Worm (Caenorhabditis elegans) whole organism, L4 larva: Measurements from ENCODE around the gene nspe-1.
A peak's percentile ranks its signal among the peaks of the same experiment; 100 is the strongest.

Source experiments
- F26F4.8 ChIP-seq: fragments of 200-800 bp; sonication (Bioruptor generic); conservative IDR thresholded peaks from 2 replicates; pipeline ENCODE4 v1.3.6; 2022; ENCODE audit warnings: missing genetic modification characterization, missing compliant biosample characterization
- T20F7.1 ChIP-seq: fragments of 200-800 bp; sonication (Bioruptor generic); optimal IDR thresholded peaks from 2 replicates; lab custom pipeline; 2018; ENCODE audit warnings: mild to moderate bottlenecking, missing genetic modification characterization, missing compliant biosample characterization
- Y105C5A.15 ChIP-seq: fragments of 200-800 bp; sonication (Bioruptor generic); IDR thresholded peaks from 2 replicates; pipeline ENCODE4 v1.3.6; 2022; ENCODE audit warnings: missing genetic modification characterization, missing compliant biosample characterization
- Y48G9A.11 ChIP-seq: fragments of 200-800 bp; sonication (Bioruptor generic); IDR thresholded peaks from 2 replicates; pipeline ENCODE4 v1.3.6; 2022; ENCODE audit warnings: missing genetic modification reagents, missing genetic modification characterization, missing compliant biosample characterization
- ZK546.5 ChIP-seq, 2 experiments: sonication (generic microtip); optimal IDR thresholded peaks; 2 replicates each; lab custom pipeline; 2017; ENCODE audit warnings: missing biosample characterization in 2 of 2, missing genetic modification characterization in 2 of 2
- aha-1 ChIP-seq: fragments of 150-350 bp; peaks from one replicate; lab custom pipeline; 2014; ENCODE audit warnings: missing biosample characterization, missing genetic modification characterization
- aly-2 ChIP-seq: sonication (generic microtip); optimal IDR thresholded peaks from 2 replicates; lab custom pipeline; 2018; ENCODE audit warnings: missing biosample characterization, missing genetic modification characterization
- ceh-32 ChIP-seq: sonication (generic microtip); optimal IDR thresholded peaks from 2 replicates; lab custom pipeline; 2016; ENCODE audit warnings: mild to moderate bottlenecking, missing genetic modification characterization, missing compliant biosample characterization; ENCODE audit not compliant: poor library complexity
- ceh-82 ChIP-seq: sonication (generic microtip); optimal IDR thresholded peaks from 2 replicates; lab custom pipeline; 2017; ENCODE audit warnings: missing biosample characterization, missing genetic modification characterization
- ces-1 ChIP-seq: fragments of 150-350 bp; sonication (generic microtip); optimal IDR thresholded peaks from 4 replicates; lab custom pipeline; 2014; ENCODE audit warnings: missing biosample characterization, missing genetic modification reagents, missing genetic modification characterization
- daf-12 ChIP-seq: fragments of 150-350 bp; optimal IDR thresholded peaks from 2 replicates; lab custom pipeline; 2014; ENCODE audit warnings: missing biosample characterization, missing genetic modification reagents, missing genetic modification characterization
- dmd-6 ChIP-seq: fragments of 200-800 bp; sonication (Bioruptor generic); IDR thresholded peaks from 2 replicates; pipeline ENCODE4 v1.3.6; 2022; ENCODE audit warnings: missing genetic modification reagents, missing genetic modification characterization, missing compliant biosample characterization
- dmd-8 ChIP-seq: fragments of 200-800 bp; sonication (Bioruptor generic); IDR thresholded peaks from 2 replicates; pipeline ENCODE4 v1.3.6; 2022; ENCODE audit warnings: missing genetic modification characterization, missing compliant biosample characterization
- dmd-9 ChIP-seq: fragments of 200-800 bp; sonication (Bioruptor generic); IDR thresholded peaks from 2 replicates; pipeline ENCODE4 v1.3.6; 2022; ENCODE audit warnings: missing genetic modification reagents, missing genetic modification characterization, missing compliant biosample characterization
- egl-27 ChIP-seq: sonication (generic microtip); optimal IDR thresholded peaks from 3 replicates; lab custom pipeline; 2017; ENCODE audit warnings: missing biosample characterization, missing genetic modification reagents, missing genetic modification characterization
- egl-43 ChIP-seq: fragments of 200-800 bp; sonication (Bioruptor generic); IDR thresholded peaks from 2 replicates; pipeline ENCODE4 v1.3.6; 2022; ENCODE audit warnings: missing genetic modification reagents, missing genetic modification characterization, missing compliant biosample characterization
- fkh-10 ChIP-seq: fragments of 150-350 bp; optimal IDR thresholded peaks from 2 replicates; lab custom pipeline; 2014; ENCODE audit warnings: missing biosample characterization, missing genetic modification reagents, missing genetic modification characterization
- hlh-11 ChIP-seq: fragments of 200-800 bp; sonication (Bioruptor generic); optimal IDR thresholded peaks from 2 replicates; lab custom pipeline; 2018; ENCODE audit warnings: mild to moderate bottlenecking, missing genetic modification characterization, missing compliant biosample characterization
- hmg-1.1 ChIP-seq: fragments of 200-800 bp; sonication (Bioruptor generic); IDR thresholded peaks from 2 replicates; pipeline ENCODE4 v1.3.6; 2022; ENCODE audit warnings: missing genetic modification reagents, missing genetic modification characterization, missing compliant biosample characterization
- lin-15B ChIP-seq: fragments of 150-350 bp; sonication (generic microtip); optimal IDR thresholded peaks from 3 replicates; lab custom pipeline; 2014; ENCODE audit warnings: missing biosample characterization, missing genetic modification characterization
- lin-38 ChIP-seq: fragments of 200-800 bp; sonication (Bioruptor generic); IDR thresholded peaks from 2 replicates; pipeline ENCODE4 v1.3.6; 2022; ENCODE audit warnings: missing genetic modification reagents, missing genetic modification characterization, missing compliant biosample characterization
- madf-9 ChIP-seq: fragments of 200-800 bp; sonication (Bioruptor generic); conservative IDR thresholded peaks from 2 replicates; pipeline ENCODE4 v1.3.6; 2022; ENCODE audit warnings: missing genetic modification reagents, missing genetic modification characterization, missing compliant biosample characterization
- mdl-1 ChIP-seq, 2 experiments: fragments of 150-350 bp in 1 of 2; sonication (generic microtip) in 1 of 2; optimal IDR thresholded peaks; 2 replicates each; lab custom pipeline; 2014 to 2017; ENCODE audit warnings: missing biosample characterization in 2 of 2, missing genetic modification characterization in 2 of 2
- nhr-102 ChIP-seq: sonication (generic microtip); optimal IDR thresholded peaks from 2 replicates; lab custom pipeline; 2016; ENCODE audit warnings: mild to moderate bottlenecking, missing genetic modification characterization, moderate library complexity, missing compliant biosample characterization
- nhr-25 ChIP-seq: sonication (generic microtip); optimal IDR thresholded peaks from 2 replicates; lab custom pipeline; 2017; ENCODE audit warnings: missing genetic modification characterization, mild to moderate bottlenecking, missing compliant biosample characterization, antibody characterized with exemption, moderate library complexity, borderline replicate concordance; ENCODE audit not compliant: insufficient read depth
- nhr-28 ChIP-seq: fragments of 150-350 bp; optimal IDR thresholded peaks from 2 replicates; lab custom pipeline; 2014; ENCODE audit warnings: missing biosample characterization, missing genetic modification characterization
- nhr-41 ChIP-seq: fragments of 200-800 bp; sonication (Bioruptor generic); IDR thresholded peaks from 2 replicates; pipeline ENCODE4 v1.3.6; 2022; ENCODE audit warnings: missing genetic modification reagents, missing genetic modification characterization, missing compliant biosample characterization
- nhr-42 ChIP-seq: fragments of 200-800 bp; sonication (Bioruptor generic); IDR thresholded peaks from 2 replicates; pipeline ENCODE4 v1.3.6; 2022; ENCODE audit warnings: missing genetic modification characterization, missing compliant biosample characterization
- nhr-6 ChIP-seq: fragments of 150-350 bp; optimal IDR thresholded peaks from 2 replicates; lab custom pipeline; 2014; ENCODE audit warnings: missing biosample characterization, missing genetic modification characterization
- rbr-2 ChIP-seq: sonication (generic microtip); optimal IDR thresholded peaks from 2 replicates; lab custom pipeline; 2016; ENCODE audit warnings: missing genotype, missing genetic modification characterization, missing compliant biosample characterization
- saeg-2 ChIP-seq: fragments of 200-800 bp; sonication (Bioruptor generic); IDR thresholded peaks from 2 replicates; pipeline ENCODE4 v1.3.6; 2022; ENCODE audit warnings: missing genetic modification reagents, missing genetic modification characterization, missing compliant biosample characterization
- set-16 ChIP-seq: fragments of 200-800 bp; sonication (Bioruptor generic); IDR thresholded peaks from 2 replicates; pipeline ENCODE4 v1.3.6; 2022; ENCODE audit warnings: missing genetic modification reagents, missing genetic modification characterization, missing compliant biosample characterization
- tra-1 ChIP-seq: fragments of 200-800 bp; sonication (Bioruptor generic); IDR thresholded peaks from 2 replicates; pipeline ENCODE4 v1.3.6; 2022; ENCODE audit warnings: missing genetic modification reagents, missing genetic modification characterization, missing compliant biosample characterization
- zfp-3 ChIP-seq: fragments of 200-800 bp; sonication (Bioruptor generic); conservative IDR thresholded peaks from 2 replicates; pipeline ENCODE4 v1.3.6; 2022; ENCODE audit warnings: missing genetic modification reagents, missing genetic modification characterization, missing compliant biosample characterization

The nspe-1 gene

DNA sequence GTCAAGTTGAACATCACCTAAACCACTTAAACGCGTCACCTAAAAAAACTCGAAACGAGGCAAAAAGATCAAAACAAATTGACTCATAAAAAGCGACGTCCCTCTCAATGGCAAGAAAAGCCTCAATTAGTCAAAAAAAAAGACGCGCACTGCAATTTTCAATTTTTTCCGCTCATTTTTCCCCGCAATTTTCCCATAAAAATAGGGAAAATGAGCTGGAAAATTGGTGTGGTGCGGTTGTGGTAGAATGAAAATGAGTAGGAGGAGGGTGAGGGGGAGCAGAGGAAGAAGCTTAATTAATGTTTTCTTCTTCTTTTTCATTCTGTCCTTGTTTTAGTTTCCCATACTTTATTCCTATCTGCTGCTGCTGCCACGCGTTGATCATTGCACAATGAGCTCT is 37.0 kb upstream of the nspe-1 start:
- no peak for TF ChIP-seq aly-2 (tag; lab: Kevin White, UChicago)
- TF ChIP-seq aha-1: no peak
- no peak for TF ChIP-seq lin-15B (tag; lab: Kevin White, UChicago)
- TF ChIP-seq zfp-3: no peak
- TF ChIP-seq ZK546.5 (tag; optimal IDR thresholded peaks at IDR 0.05; lab: Kevin White, UChicago): no peak
- no peak for TF ChIP-seq nhr-42
- TF ChIP-seq rbr-2: no peak
- TF ChIP-seq saeg-2: no peak
- no peak for TF ChIP-seq tra-1 (GFP tag; lab: Robert Waterston, UW)
- no peak for TF ChIP-seq Y48G9A.11
- no peak for TF ChIP-seq nhr-41 (GFP tag; lab: Robert Waterston, UW)
- no peak for TF ChIP-seq egl-27
- TF ChIP-seq dmd-6: no peak
- no peak for TF ChIP-seq Y105C5A.15
- TF ChIP-seq ces-1 (GFP tag; lab: Kevin White, UChicago): no peak
- TF ChIP-seq egl-43: no peak
- no peak for TF ChIP-seq fkh-10 (GFP tag; lab: Kevin White, UChicago)
- no peak for TF ChIP-seq F26F4.8 (GFP tag; lab: Robert Waterston, UW)
- TF ChIP-seq ceh-32 (tag; lab: Kevin White, UChicago): no peak
- TF ChIP-seq, all 104 proteins: peak for 0

DNA sequence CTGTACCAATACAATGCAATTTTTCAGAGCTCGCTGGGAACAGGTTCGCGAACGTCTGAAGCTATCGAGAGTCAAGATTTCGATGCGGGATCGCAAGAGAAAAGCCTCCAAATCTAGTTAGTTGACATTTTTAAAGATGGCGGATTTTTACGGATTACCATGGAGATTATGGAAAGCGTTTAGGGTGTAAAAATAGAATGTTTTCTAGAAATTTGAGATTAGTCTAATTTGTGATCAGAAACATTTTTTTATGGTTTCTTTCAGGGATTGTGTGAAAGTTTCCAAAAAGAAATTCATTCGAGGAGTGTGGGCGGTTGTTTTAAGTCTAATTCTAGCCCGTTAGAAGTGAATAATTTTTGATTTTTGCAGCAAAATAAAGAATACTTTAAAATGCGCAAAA is 35.2 kb upstream of the nspe-1 start:
- TF ChIP-seq ces-1 (GFP tag; lab: Kevin White, UChicago) (no peak), nhr-102 (tag; lab: Kevin White, UChicago) (no peak), aha-1 (peak; percentile 74)

DNA sequence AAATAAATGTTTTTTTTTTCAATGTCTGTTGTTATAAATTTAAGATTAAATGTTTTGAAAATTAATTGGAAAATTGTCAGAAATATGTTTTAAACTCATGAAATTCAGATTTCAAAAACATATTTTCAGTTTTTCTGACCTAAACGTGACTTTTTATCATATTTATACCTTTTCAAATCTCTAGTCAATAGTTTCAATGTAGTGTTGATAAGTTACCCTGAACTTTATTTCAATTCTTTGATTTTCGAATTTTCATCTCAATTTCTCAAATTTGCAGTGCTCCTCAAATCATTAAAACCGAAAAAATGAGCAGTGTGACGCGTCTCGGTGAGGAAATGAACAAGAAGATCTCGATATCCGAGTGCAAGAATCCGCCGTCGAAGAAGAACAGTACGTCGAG is 33.8 kb upstream of the nspe-1 start, which contains the start of gene rgs-4:
rgs-4 (plus strand) TSS at position 301 of the 400 bp plus-strand sequence.
- no peak for TF ChIP-seq T20F7.1 (GFP tag; lab: Kevin White, UChicago)

DNA sequence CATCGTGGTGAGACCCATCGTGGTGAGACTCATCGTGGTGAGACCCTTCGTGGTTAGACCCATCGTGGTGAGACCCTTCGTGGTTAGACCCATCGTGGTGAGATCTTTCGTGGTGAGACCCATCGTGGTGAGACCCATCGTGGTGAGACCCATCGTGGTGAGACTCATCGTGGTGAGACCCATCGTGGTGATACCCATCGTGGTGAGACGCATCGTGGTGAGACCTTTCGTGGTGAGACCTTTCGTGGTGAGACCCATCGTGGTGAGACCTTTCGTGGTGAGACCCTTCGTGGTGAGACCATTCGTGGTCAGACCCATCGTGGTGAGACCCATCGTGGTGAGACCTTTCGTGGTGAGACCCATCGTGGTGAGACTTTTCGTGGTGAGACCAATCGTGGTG is 30.5 kb upstream of the nspe-1 start:
- TF ChIP-seq dmd-8 (GFP tag; lab: Robert Waterston, UW): peak; percentile 77
- peak; percentile 58; the same call in 1 of the 2 replicates for TF ChIP-seq egl-43
- peak; percentile 31; the same call in 1 of the 2 replicates for TF ChIP-seq set-16 (GFP tag; lab: Robert Waterston, UW)

DNA sequence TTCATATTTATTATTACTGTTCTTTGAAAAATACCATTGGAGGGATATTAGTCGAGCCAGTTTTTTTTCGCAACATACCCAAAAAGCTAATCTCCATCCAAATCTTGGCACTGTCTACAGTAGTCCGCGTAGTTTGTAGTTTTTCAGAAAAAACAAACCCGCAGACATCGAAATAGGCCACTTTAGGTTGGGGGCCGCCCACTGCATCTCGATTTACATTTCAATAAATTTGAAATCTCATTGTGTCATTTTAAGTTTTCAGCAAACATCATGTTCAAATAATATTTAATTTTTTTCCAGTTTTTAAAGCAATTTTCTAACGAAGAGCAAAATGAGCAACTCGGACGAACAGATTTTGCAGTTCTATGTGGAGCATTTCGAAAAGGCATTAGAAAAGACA is 19.7 kb upstream of the nspe-1 start, which contains the start of gene nhr-235:
nhr-235 (plus strand) TSS at position 301 of the 400 bp plus-strand sequence.
- TF ChIP-seq nhr-28 (no peak), madf-9 (GFP tag; lab: Robert Waterston, UW) (no peak), nhr-6 (tag; lab: Kevin White, UChicago) (no peak), hlh-11 (no peak), ceh-82 (no peak), dmd-9 (GFP tag; lab: Robert Waterston, UW) (no peak), mdl-1 (tag; optimal IDR thresholded peaks at IDR 0.05; lab: Kevin White, UChicago) (no peak), tra-1 (GFP tag; lab: Robert Waterston, UW) (no peak), nhr-25 (no peak), lin-38 (GFP tag; lab: Robert Waterston, UW) (no peak), daf-12 (tag; lab: Kevin White, UChicago) (no peak), dmd-6 (no peak), hmg-1.1 (no peak)
- TF ChIP-seq, all 104 proteins: peak for 0
